Fruit fly (Drosophila melanogaster) whole organism, embryonic: ENCODE measurements around the gene Bacc.

Experiments used
- B-H1 ChIP-seq: fragments of 200-800 bp; sonication (Bioruptor generic); IDR thresholded peaks from 3 replicates; pipeline ENCODE4 v1.3.6; 2022; ENCODE audit warnings: missing biosample characterization, missing genetic modification characterization
- Blimp-1 ChIP-seq: fragments of 200-800 bp; sonication (Bioruptor generic); optimal IDR thresholded peaks from 3 replicates; lab custom pipeline; 2018; ENCODE audit warnings: missing biosample characterization, missing genetic modification characterization, mild to moderate bottlenecking, moderate library complexity, missing genetic modification reagents
- CG10462 ChIP-seq: fragments of 200-800 bp; sonication (Bioruptor generic); optimal IDR thresholded peaks from 2 replicates; lab custom pipeline; 2016; ENCODE audit warnings: missing biosample characterization, missing genetic modification characterization
- CG10543 ChIP-seq: fragments of 200-800 bp; sonication (Bioruptor generic); optimal IDR thresholded peaks from 3 replicates; lab custom pipeline; 2017; ENCODE audit warnings: missing biosample characterization, mild to moderate bottlenecking, missing genetic modification characterization, moderate library complexity
- CG12104 ChIP-seq: fragments of 200-800 bp; sonication (Bioruptor generic); optimal IDR thresholded peaks from 3 replicates; lab custom pipeline; 2016; ENCODE audit warnings: missing biosample characterization, missing genetic modification characterization
- CG13894 ChIP-seq: fragments of 200-800 bp; sonication (Bioruptor generic); optimal IDR thresholded peaks from 3 replicates; lab custom pipeline; 2018; ENCODE audit warnings: missing biosample characterization, mild to moderate bottlenecking, missing genetic modification characterization, moderate library complexity
- CG1832 ChIP-seq: fragments of 200-800 bp; sonication (Bioruptor generic); optimal IDR thresholded peaks from 2 replicates; lab custom pipeline; 2017; ENCODE audit warnings: missing biosample characterization, mild to moderate bottlenecking, missing genetic modification characterization, inconsistent platforms
- CG31224 ChIP-seq: fragments of 200-800 bp; sonication (Bioruptor generic); IDR thresholded peaks from 2 replicates; pipeline ENCODE4 v1.3.6; 2022; ENCODE audit warnings: missing biosample characterization, missing genetic modification characterization
- CG43689 ChIP-seq: fragments of 200-800 bp; sonication (Bioruptor generic); IDR thresholded peaks from 2 replicates; pipeline ENCODE4 v1.3.6; 2022; ENCODE audit warnings: missing biosample characterization, missing genetic modification characterization
- CG6175 ChIP-seq: fragments of 200-800 bp; sonication (Bioruptor generic); IDR thresholded peaks from 3 replicates; pipeline ENCODE4 v1.3.6; 2022; ENCODE audit warnings: missing biosample characterization, missing genetic modification characterization
- CG6689 ChIP-seq: fragments of 200-800 bp; sonication (Bioruptor generic); IDR thresholded peaks from 2 replicates; pipeline ENCODE4 v1.3.6; 2022; ENCODE audit warnings: missing biosample characterization, missing genetic modification characterization
- CG7745 ChIP-seq: fragments of 200-800 bp; sonication (Bioruptor generic); optimal IDR thresholded peaks from 2 replicates; lab custom pipeline; 2018; ENCODE audit warnings: missing biosample characterization, mild to moderate bottlenecking, missing genetic modification characterization, moderate library complexity
- CG7963 ChIP-seq: fragments of 200-800 bp; sonication (Bioruptor generic); IDR thresholded peaks from 3 replicates; pipeline ENCODE4 v1.3.6; 2022; ENCODE audit warnings: missing biosample characterization, missing genetic modification characterization; ENCODE audit not compliant: partially characterized antibody
- CG8478 ChIP-seq: fragments of >200 bp; optimal IDR thresholded peaks from 2 replicates; lab custom pipeline; 2018
- CTCF ChIP-seq: fragments of 200-800 bp; sonication (Bioruptor generic); optimal IDR thresholded peaks from 2 replicates; lab custom pipeline; 2017; ENCODE audit warnings: missing biosample characterization, mild to moderate bottlenecking, missing genetic modification characterization, moderate library complexity
- Dp ChIP-seq: fragments of 200-800 bp; sonication (Bioruptor generic); optimal IDR thresholded peaks from 2 replicates; lab custom pipeline; 2018; ENCODE audit warnings: missing biosample characterization, mild to moderate bottlenecking, missing genetic modification characterization, moderate library complexity
- Elba2 ChIP-seq: fragments of 200-800 bp; sonication (Bioruptor generic); optimal IDR thresholded peaks from 3 replicates; lab custom pipeline; 2016; ENCODE audit warnings: missing biosample characterization, missing genetic modification characterization
- Fer3 ChIP-seq: fragments of 200-800 bp; sonication (Bioruptor generic); optimal IDR thresholded peaks from 2 replicates; lab custom pipeline; 2018; ENCODE audit warnings: missing biosample characterization, mild to moderate bottlenecking, missing genetic modification characterization, moderate library complexity
- Meics ChIP-seq: fragments of 200-800 bp; sonication (Bioruptor generic); optimal IDR thresholded peaks from 2 replicates; lab custom pipeline; 2017; ENCODE audit warnings: missing biosample characterization, mild to moderate bottlenecking, missing genetic modification characterization
- Mes4 ChIP-seq: fragments of 200-800 bp; sonication (Bioruptor generic); optimal IDR thresholded peaks from 2 replicates; lab custom pipeline; 2016; ENCODE audit warnings: missing biosample characterization, missing genetic modification characterization
- NFAT ChIP-seq: fragments of 200-800 bp; sonication (Bioruptor generic); IDR thresholded peaks from 2 replicates; pipeline ENCODE4 v1.3.6; 2022; ENCODE audit warnings: missing biosample characterization, missing genetic modification characterization
- Rfx ChIP-seq: fragments of 200-800 bp; sonication (Bioruptor generic); IDR thresholded peaks from 2 replicates; pipeline ENCODE4 v1.3.6; 2022; ENCODE audit warnings: missing biosample characterization, missing genetic modification characterization
- Tbp ChIP-seq: fragments of >200 bp; optimal IDR thresholded peaks from 2 replicates; lab custom pipeline; 2018; ENCODE audit warnings: missing biosample characterization, missing genetic modification characterization
- bigmax ChIP-seq: fragments of 200-800 bp; sonication (Bioruptor generic); optimal IDR thresholded peaks from 2 replicates; lab custom pipeline; 2018; ENCODE audit warnings: missing biosample characterization, mild to moderate bottlenecking, missing genetic modification characterization
- bsh ChIP-seq, 2 experiments: fragments of 200-800 bp; sonication (Bioruptor generic); optimal IDR thresholded peaks; 2 replicates each; lab custom pipeline; 2017 to 2018; ENCODE audit warnings: mild to moderate bottlenecking in 2 of 2, missing biosample characterization in 2 of 2, missing genetic modification characterization in 2 of 2, moderate library complexity in 1 of 2
- chm ChIP-seq: fragments of 200-800 bp; sonication (Bioruptor generic); IDR thresholded peaks from 2 replicates; pipeline ENCODE4 v1.3.6; 2022; ENCODE audit warnings: missing biosample characterization, missing genetic modification characterization
- ci ChIP-seq: fragments of 200-800 bp; sonication (Bioruptor generic); IDR thresholded peaks from 3 replicates; pipeline ENCODE4 v1.3.6; 2022; ENCODE audit warnings: missing biosample characterization, missing genetic modification characterization
- esg ChIP-seq: fragments of 200-800 bp; sonication (Bioruptor generic); conservative IDR thresholded peaks from 2 replicates; pipeline ENCODE4 v1.3.6; 2022; ENCODE audit warnings: missing biosample characterization, missing genetic modification characterization
- exex ChIP-seq: fragments of 200-800 bp; sonication (Bioruptor generic); optimal IDR thresholded peaks from 4 replicates; lab custom pipeline; 2018; ENCODE audit warnings: missing biosample characterization, mild to moderate bottlenecking, missing genetic modification characterization, moderate library complexity
- maf-S ChIP-seq: fragments of 200-800 bp; sonication (Bioruptor generic); optimal IDR thresholded peaks from 2 replicates; lab custom pipeline; 2016; ENCODE audit warnings: missing biosample characterization, missing genetic modification characterization
- mam ChIP-seq: fragments of 200-800 bp; sonication (Bioruptor generic); optimal IDR thresholded peaks from 3 replicates; lab custom pipeline; 2016; ENCODE audit warnings: missing biosample characterization, missing genetic modification characterization
- mirr ChIP-seq: fragments of 200-800 bp; sonication (Bioruptor generic); optimal IDR thresholded peaks from 3 replicates; lab custom pipeline; 2018; ENCODE audit warnings: missing biosample characterization, mild to moderate bottlenecking, missing genetic modification characterization
- odd ChIP-seq: fragments of 200-800 bp; sonication (Bioruptor generic); optimal IDR thresholded peaks from 2 replicates; lab custom pipeline; 2017; ENCODE audit warnings: missing biosample characterization, mild to moderate bottlenecking, missing genetic modification characterization
- rib ChIP-seq: fragments of 200-800 bp; sonication (Bioruptor generic); IDR thresholded peaks from 2 replicates; pipeline ENCODE4 v1.3.6; 2022; ENCODE audit warnings: missing biosample characterization, missing genetic modification characterization
- row ChIP-seq: fragments of 200-800 bp; sonication (Bioruptor generic); IDR thresholded peaks from 3 replicates; pipeline ENCODE4 v1.3.6; 2022; ENCODE audit warnings: missing biosample characterization, missing genetic modification characterization
- sd ChIP-seq: fragments of 200-800 bp; sonication (Bioruptor generic); optimal IDR thresholded peaks from 3 replicates; lab custom pipeline; 2018; ENCODE audit warnings: missing biosample characterization, mild to moderate bottlenecking, missing genetic modification characterization, moderate library complexity
- slou ChIP-seq: fragments of 200-800 bp; sonication (Bioruptor generic); optimal IDR thresholded peaks from 3 replicates; lab custom pipeline; 2016; ENCODE audit warnings: missing biosample characterization, missing genetic modification characterization
- tap ChIP-seq: fragments of 200-800 bp; optimal IDR thresholded peaks from 3 replicates; lab custom pipeline; 2019; ENCODE audit warnings: missing biosample characterization, mild to moderate bottlenecking, missing genetic modification characterization, moderate library complexity
- trh ChIP-seq: fragments of 200-800 bp; sonication (Bioruptor generic); optimal IDR thresholded peaks from 2 replicates; lab custom pipeline; 2016; ENCODE audit warnings: missing biosample characterization, missing genetic modification characterization
- tx ChIP-seq: fragments of 200-800 bp; sonication (Bioruptor generic); optimal IDR thresholded peaks from 2 replicates; lab custom pipeline; 2016; ENCODE audit warnings: missing biosample characterization, missing genetic modification characterization
- wek ChIP-seq: fragments of 200-800 bp; sonication (Bioruptor generic); optimal IDR thresholded peaks from 3 replicates; lab custom pipeline; 2018; ENCODE audit warnings: missing biosample characterization, mild to moderate bottlenecking, missing genetic modification characterization, moderate library complexity
- z ChIP-seq: fragments of 200-800 bp; sonication (Bioruptor generic); IDR thresholded peaks from 3 replicates; pipeline ENCODE4 v1.3.6; 2022; ENCODE audit warnings: missing biosample characterization, missing genetic modification characterization
- zen ChIP-seq: fragments of 200-800 bp; sonication (Bioruptor generic); optimal IDR thresholded peaks from 3 replicates; lab custom pipeline; 2018; ENCODE audit warnings: missing biosample characterization, mild to moderate bottlenecking, missing genetic modification characterization, moderate library complexity

Gene Bacc

dm6 chr2L:2727364-2727763 is 24.9 kb upstream of the Bacc start (continued):
- TF ChIP-seq slou (no peak), mirr (GFP tag; lab: Kevin White, UChicago) (peak; percentile 38), NFAT (GFP tag; lab: Robert Waterston, UW) (0 out of 2 replicates have a peak, but pooled peaks have one; percentile 4), exex (tag; lab: Kevin White, UChicago) (no peak), CTCF (no peak), bsh (GFP tag; optimal IDR thresholded peaks at IDR 0.05; lab: Kevin White, UChicago) (no peak), CG10543 (GFP tag; lab: Kevin White, UChicago) (no peak), ci (GFP tag; lab: Robert Waterston, UW) (0 out of 3 replicates have a peak, but pooled peaks have one; percentile 33), tx (GFP tag; lab: Kevin White, UChicago) (no peak), z (GFP tag; lab: Robert Waterston, UW) (peak; percentile 41; the same call in 1 of the 3 replicates), CG7745 (tag; lab: Kevin White, UChicago) (no peak), trh (no peak), bigmax (no peak), Tbp (GFP tag; lab: Kevin White, UChicago) (no peak), CG13894 (tag; lab: Kevin White, UChicago) (peak; percentile 97), mam (GFP tag; lab: Kevin White, UChicago) (no peak), CG7963 (0 out of 3 replicates have a peak, but pooled peaks have one; percentile 10), odd (GFP tag; lab: Kevin White, UChicago) (no peak), rib (GFP tag; lab: Robert Waterston, UW) (peak; percentile 74; the same call in 1 of the 2 replicates), Rfx (peak; percentile 47; the same call in 1 of the 2 replicates), Blimp-1 (GFP tag; lab: Kevin White, UChicago) (no peak), CG1832 (GFP tag; lab: Kevin White, UChicago) (no peak), Fer3 (tag; lab: Kevin White, UChicago) (no peak), tap (tag; lab: Kevin White, UChicago) (no peak), sd (peak; percentile 92), esg (GFP tag; lab: Robert Waterston, UW) (no peak), maf-S (GFP tag; lab: Kevin White, UChicago) (no peak), wek (GFP tag; lab: Kevin White, UChicago) (no peak), row (GFP tag; lab: Robert Waterston, UW) (0 out of 3 replicates have a peak, but pooled peaks have one; percentile 7), CG12104 (GFP tag; lab: Kevin White, UChicago) (no peak), chm (GFP tag; lab: Robert Waterston, UW) (peak; percentile 10; the same call in 1 of the 2 replicates), CG8478 (no peak), Elba2 (GFP tag; lab: Kevin White, UChicago) (no peak), CG6175 (GFP tag; lab: Robert Waterston, UW) (0 out of 3 replicates have a peak, but pooled peaks have one; percentile 32), Mes4 (no peak), CG10462 (GFP tag; lab: Kevin White, UChicago) (no peak), CG43689 (GFP tag; lab: Robert Waterston, UW) (no peak), Meics (GFP tag; lab: Kevin White, UChicago) (no peak), Dp (no peak), B-H1 (GFP tag; lab: Robert Waterston, UW) (no peak), zen (tag; lab: Kevin White, UChicago) (no peak), CG6689 (GFP tag; lab: Robert Waterston, UW) (no peak), CG31224 (GFP tag; lab: Robert Waterston, UW) (peak; percentile 51)
